Worm (Caenorhabditis elegans): Measurements from ENCODE around the gene F36H5.10.

- no peak for TF ChIP-seq sptf-1 (tag; optimal IDR thresholded peaks at IDR 0.05)
- TF ChIP-seq pha-4 (tag; optimal IDR thresholded peaks at IDR 0.05), result no peak
Observed at ce11 chrII:1782474-1782873, 25.3 kb downstream of the F36H5.10 start, which contains the start of gene math-4.

All from whole organism, mixed stage, embryonic.